Worm (Caenorhabditis elegans): ENCODE data around the gene C35A5.8.

- TF ChIP-seq flt-1 (GFP tag; IDR thresholded peaks at IDR 0.05) (no peak), klf-2 (GFP tag; conservative IDR thresholded peaks at IDR 0.05) (no peak), cog-1 (tag; optimal IDR thresholded peaks at IDR 0.05) (no peak)
Observed at ce11 chrV:10536095-10536691, 10.5 kb upstream of the C35A5.8 start, which contains the start of gene ppm-1.A.

All from whole organism, midembryonic.